Worm (Caenorhabditis elegans) whole organism, late embryonic: ENCODE results near the gene ZC155.2.

ENCODE experiments used
- ceh-18 ChIP-seq: sonication (generic microtip); optimal IDR thresholded peaks from 2 replicates; lab custom pipeline; 2016; ENCODE audit warnings: missing genetic modification characterization, missing compliant biosample characterization
- ceh-24 ChIP-seq: sonication (generic microtip); optimal IDR thresholded peaks from 2 replicates; lab custom pipeline; 2016; ENCODE audit warnings: mild to moderate bottlenecking, missing genetic modification characterization, missing compliant biosample characterization
- ceh-48 ChIP-seq: sonication (generic microtip); optimal IDR thresholded peaks from 2 replicates; lab custom pipeline; 2016; ENCODE audit warnings: missing genetic modification characterization, inconsistent platforms, missing compliant biosample characterization

ce11 chrIII:5169699-5170098 lies 49.1 kb upstream of the ZC155.2 start, which contains the start of gene ulp-1:
- TF ChIP-seq ceh-18 (tag; lab: Kevin White, UChicago): no peak
- TF ChIP-seq ceh-48: no peak
- TF ChIP-seq ceh-24 (tag; lab: Kevin White, UChicago): no peak
